Fruit fly (Drosophila melanogaster): ENCODE results near the gene CG8329.

Gene CG8329

dm6 chr3L:9615443-9616141 lies 22.3 kb upstream of the CG8329 start:
- TF ChIP-seq GATAd (GFP tag; optimal IDR thresholded peaks at IDR 0.05) (no peak), Sp1 (GFP tag; optimal IDR thresholded peaks at IDR 0.05) (no peak), N (GFP tag; optimal IDR thresholded peaks at IDR 0.05) (no peak), psq (GFP tag; optimal IDR thresholded peaks at IDR 0.05) (peak; percentile 82)

- no peak for TF ChIP-seq lola (GFP tag; optimal IDR thresholded peaks at IDR 0.05)
- no peak for TF ChIP-seq Sp1 (GFP tag; optimal IDR thresholded peaks at IDR 0.05)
- no peak for TF ChIP-seq psq (GFP tag; optimal IDR thresholded peaks at IDR 0.05)
- no peak for TF ChIP-seq woc (GFP tag; optimal IDR thresholded peaks at IDR 0.05)
- TF ChIP-seq dmrt93B (GFP tag; optimal IDR thresholded peaks at IDR 0.05), result no peak
- peak; percentile 12 for TF ChIP-seq Myc (optimal IDR thresholded peaks at IDR 0.05)
These were observed 13.9 kb upstream of the CG8329 start, which contains the start of gene CG3335 for dm6 chr3L:9624014-9624413. TSS of gene CG3335 (plus strand) at chr3L:9624237.

- TF ChIP-seq tai (GFP tag; optimal IDR thresholded peaks at IDR 0.05), result no peak
- no peak for TF ChIP-seq jim (GFP tag; optimal IDR thresholded peaks at IDR 0.05)
- no peak for TF ChIP-seq fru (GFP tag; optimal IDR thresholded peaks at IDR 0.05)
- no peak for TF ChIP-seq brk (GFP tag; optimal IDR thresholded peaks at IDR 0.05)
- TF ChIP-seq dmrt93B (GFP tag; optimal IDR thresholded peaks at IDR 0.05), result no peak
- TF ChIP-seq OdsH (GFP tag; optimal IDR thresholded peaks at IDR 0.05), result no peak
- TF ChIP-seq foxo (GFP tag; optimal IDR thresholded peaks at IDR 0.05), result no peak
- no peak for TF ChIP-seq Sp1 (GFP tag; optimal IDR thresholded peaks at IDR 0.05)
These were observed 9.5 kb upstream of the CG8329 start, which contains the start of gene Cyp40 for dm6 chr3L:9628376-9628775. TSS of gene Cyp40 (plus strand) at chr3L:9628676.

- TF ChIP-seq sv (GFP tag; optimal IDR thresholded peaks at IDR 0.05) (no peak), Dif (GFP tag; optimal IDR thresholded peaks at IDR 0.05; ENCODE audit: partially characterized antibody) (no peak), pan (optimal IDR thresholded peaks at IDR 0.05) (no peak), GATAd (GFP tag; optimal IDR thresholded peaks at IDR 0.05) (no peak), Dfd (GFP tag; optimal IDR thresholded peaks at IDR 0.05) (no peak), Rel (GFP tag; optimal IDR thresholded peaks at IDR 0.05) (no peak), Rel (tag; optimal IDR thresholded peaks at IDR 0.05) (no peak), dsf (GFP tag; optimal IDR thresholded peaks at IDR 0.05; ENCODE audit: borderline replicate concordance) (no peak), CG9705 (GFP tag; optimal IDR thresholded peaks at IDR 0.05) (no peak), Hnf4 (GFP tag; optimal IDR thresholded peaks at IDR 0.05) (no peak), usp (GFP tag; optimal IDR thresholded peaks at IDR 0.05) (no peak), ey (GFP tag; optimal IDR thresholded peaks at IDR 0.05) (no peak), CrebA (GFP tag; optimal IDR thresholded peaks at IDR 0.05; ENCODE audit: borderline replicate concordance) (no peak), dmrt93B (GFP tag; optimal IDR thresholded peaks at IDR 0.05) (no peak), Vsx2 (GFP tag; optimal IDR thresholded peaks at IDR 0.05; ENCODE audit: partially characterized antibody) (no peak), rgr (GFP tag; optimal IDR thresholded peaks at IDR 0.05) (no peak), h (GFP tag; optimal IDR thresholded peaks at IDR 0.05) (no peak)
These were observed 8.8 kb upstream of the CG8329 start, which contains the start of gene Or67b for dm6 chr3L:9629093-9629492. TSS of gene Or67b (minus strand) at chr3L:9629193.

- TF ChIP-seq sv (GFP tag; optimal IDR thresholded peaks at IDR 0.05), result no peak
- no peak for TF ChIP-seq dl (GFP tag; optimal IDR thresholded peaks at IDR 0.05; ENCODE audit: insufficient read depth in 1 of 2, partially characterized antibody in 2 of 2)
- no peak for TF ChIP-seq CG32264 (GFP tag; optimal IDR thresholded peaks at IDR 0.05)
- TF ChIP-seq psq (GFP tag; optimal IDR thresholded peaks at IDR 0.05), result no peak
- no peak for TF ChIP-seq CG9705 (GFP tag; optimal IDR thresholded peaks at IDR 0.05)
- TF ChIP-seq brk (GFP tag; optimal IDR thresholded peaks at IDR 0.05), result no peak
- no peak for TF ChIP-seq jim (GFP tag; optimal IDR thresholded peaks at IDR 0.05)
- no peak for TF ChIP-seq ey (GFP tag; optimal IDR thresholded peaks at IDR 0.05)
- TF ChIP-seq Myc (optimal IDR thresholded peaks at IDR 0.05), result no peak
- TF ChIP-seq Dif (GFP tag; optimal IDR thresholded peaks at IDR 0.05; ENCODE audit: partially characterized antibody), result no peak
- no peak for TF ChIP-seq tai (GFP tag; optimal IDR thresholded peaks at IDR 0.05)
- TF ChIP-seq lola (GFP tag; optimal IDR thresholded peaks at IDR 0.05), result no peak
- TF ChIP-seq usp (GFP tag; optimal IDR thresholded peaks at IDR 0.05), result no peak
- TF ChIP-seq rgr (GFP tag; optimal IDR thresholded peaks at IDR 0.05), result no peak
- TF ChIP-seq pan (optimal IDR thresholded peaks at IDR 0.05), result no peak
- TF ChIP-seq h (GFP tag; optimal IDR thresholded peaks at IDR 0.05), result no peak
- no peak for TF ChIP-seq HLH106 (tag; optimal IDR thresholded peaks at IDR 0.05)
- TF ChIP-seq dmrt93B (GFP tag; optimal IDR thresholded peaks at IDR 0.05), result no peak
- TF ChIP-seq Mio (GFP tag; optimal IDR thresholded peaks at IDR 0.05), result no peak
These were observed 8.0 kb upstream of the CG8329 start for dm6 chr3L:9629910-9630309.

Measured in whole organism, wandering third instar larva.